Worm (Caenorhabditis elegans): Measurements from ENCODE around the gene tnt-2.

tnt-2 gene

ce11 chrX:8714845-8715244 is 8.5 kb downstream of the tnt-2 start:
- TF ChIP-seq dao-5 (tag; optimal IDR thresholded peaks at IDR 0.05) (no peak), him-1 (tag; optimal IDR thresholded peaks at IDR 0.05) (no peak), W03F9.2 (tag; optimal IDR thresholded peaks at IDR 0.05) (no peak)

ce11 chrX:8713754-8714295 is 9.5 kb downstream of the tnt-2 start, which contains the start of gene F53A9.6:
F53A9.6 (minus strand) TSS chrX:8713804.
- TF ChIP-seq dao-5 (tag; optimal IDR thresholded peaks at IDR 0.05): no peak
- TF ChIP-seq W03F9.2 (tag; optimal IDR thresholded peaks at IDR 0.05): no peak
- TF ChIP-seq him-1 (tag; optimal IDR thresholded peaks at IDR 0.05): no peak

ce11 chrX:8712662-8713061 is 10.7 kb downstream of the tnt-2 start:
- no peak for TF ChIP-seq him-1 (tag; optimal IDR thresholded peaks at IDR 0.05)
- TF ChIP-seq W03F9.2 (tag; optimal IDR thresholded peaks at IDR 0.05): no peak
- no peak for TF ChIP-seq dao-5 (tag; optimal IDR thresholded peaks at IDR 0.05)

- TF ChIP-seq W03F9.2 (tag; optimal IDR thresholded peaks at IDR 0.05): no peak
- no peak for TF ChIP-seq him-1 (tag; optimal IDR thresholded peaks at IDR 0.05)
- TF ChIP-seq dao-5 (tag; optimal IDR thresholded peaks at IDR 0.05): no peak
Observed at ce11 chrX:8711141-8711645, 12.2 kb downstream of the tnt-2 start, which contains the start of gene F53A9.1. F53A9.1 (plus strand) TSS chrX:8711595.

- no peak for TF ChIP-seq him-1 (tag; optimal IDR thresholded peaks at IDR 0.05)
- TF ChIP-seq dao-5 (tag; optimal IDR thresholded peaks at IDR 0.05): no peak
- no peak for TF ChIP-seq W03F9.2 (tag; optimal IDR thresholded peaks at IDR 0.05)
Observed at ce11 chrX:8709424-8709823, 13.9 kb downstream of the tnt-2 start, which contains the start of gene kreg-1. kreg-1 (plus strand) TSS chrX:8709764.

ce11 chrX:8708053-8708452 is 15.3 kb downstream of the tnt-2 start, which contains the start of gene F53A9.3:
F53A9.3 (plus strand) TSS chrX:8708353.
- no peak for TF ChIP-seq W03F9.2 (tag; optimal IDR thresholded peaks at IDR 0.05)
- TF ChIP-seq him-1 (tag; optimal IDR thresholded peaks at IDR 0.05): no peak
- no peak for TF ChIP-seq dao-5 (tag; optimal IDR thresholded peaks at IDR 0.05)

- TF ChIP-seq W03F9.2 (tag; optimal IDR thresholded peaks at IDR 0.05) (no peak), him-1 (tag; optimal IDR thresholded peaks at IDR 0.05) (no peak), dao-5 (tag; optimal IDR thresholded peaks at IDR 0.05) (no peak)
Observed at ce11 chrX:8704830-8705229, 18.5 kb downstream of the tnt-2 start.

- no peak for TF ChIP-seq dao-5 (tag; optimal IDR thresholded peaks at IDR 0.05)
- TF ChIP-seq him-1 (tag; optimal IDR thresholded peaks at IDR 0.05): no peak
- no peak for TF ChIP-seq W03F9.2 (tag; optimal IDR thresholded peaks at IDR 0.05)
Observed at ce11 chrX:8703664-8704356, 19.5 kb downstream of the tnt-2 start, which contains the start of gene jbts-14. jbts-14 (plus strand) TSS chrX:8704306.

ce11 chrX:8697517-8697916 is 25.8 kb downstream of the tnt-2 start, which contains the start of gene frpr-8:
frpr-8 (plus strand) TSS chrX:8697817.
- TF ChIP-seq dao-5 (tag; optimal IDR thresholded peaks at IDR 0.05): no peak
- TF ChIP-seq him-1 (tag; optimal IDR thresholded peaks at IDR 0.05): no peak
- TF ChIP-seq W03F9.2 (tag; optimal IDR thresholded peaks at IDR 0.05): no peak

- no peak for TF ChIP-seq W03F9.2 (tag; optimal IDR thresholded peaks at IDR 0.05)
Observed at ce11 chrX:8681600-8681999, 41.8 kb downstream of the tnt-2 start, which contains the start of gene K09E2.1. K09E2.1 (plus strand) TSS chrX:8681900.

ce11 chrX:8677873-8678272 is 45.5 kb downstream of the tnt-2 start:
- no peak for TF ChIP-seq W03F9.2 (tag; optimal IDR thresholded peaks at IDR 0.05)
- no peak for TF ChIP-seq dao-5 (tag; optimal IDR thresholded peaks at IDR 0.05)
- TF ChIP-seq him-1 (tag; optimal IDR thresholded peaks at IDR 0.05): no peak

ce11 chrX:8677320-8677719 is 46.0 kb downstream of the tnt-2 start:
- TF ChIP-seq W03F9.2 (tag; optimal IDR thresholded peaks at IDR 0.05): no peak
- no peak for TF ChIP-seq dao-5 (tag; optimal IDR thresholded peaks at IDR 0.05)
- no peak for TF ChIP-seq him-1 (tag; optimal IDR thresholded peaks at IDR 0.05)

- TF ChIP-seq him-1 (tag; optimal IDR thresholded peaks at IDR 0.05) (no peak), dao-5 (tag; optimal IDR thresholded peaks at IDR 0.05) (no peak), W03F9.2 (tag; optimal IDR thresholded peaks at IDR 0.05) (no peak)
Observed at ce11 chrX:8676088-8676779, 47.1 kb downstream of the tnt-2 start.

- no peak for TF ChIP-seq dao-5 (tag; optimal IDR thresholded peaks at IDR 0.05)
- TF ChIP-seq W03F9.2 (tag; optimal IDR thresholded peaks at IDR 0.05): no peak
- TF ChIP-seq him-1 (tag; optimal IDR thresholded peaks at IDR 0.05): no peak
Observed at ce11 chrX:8675151-8675550, 48.2 kb downstream of the tnt-2 start.

Measured in whole organism, L4/young adult.